Fruit fly (Drosophila melanogaster): ENCODE data around the gene Smox.

Smox gene

DNA sequence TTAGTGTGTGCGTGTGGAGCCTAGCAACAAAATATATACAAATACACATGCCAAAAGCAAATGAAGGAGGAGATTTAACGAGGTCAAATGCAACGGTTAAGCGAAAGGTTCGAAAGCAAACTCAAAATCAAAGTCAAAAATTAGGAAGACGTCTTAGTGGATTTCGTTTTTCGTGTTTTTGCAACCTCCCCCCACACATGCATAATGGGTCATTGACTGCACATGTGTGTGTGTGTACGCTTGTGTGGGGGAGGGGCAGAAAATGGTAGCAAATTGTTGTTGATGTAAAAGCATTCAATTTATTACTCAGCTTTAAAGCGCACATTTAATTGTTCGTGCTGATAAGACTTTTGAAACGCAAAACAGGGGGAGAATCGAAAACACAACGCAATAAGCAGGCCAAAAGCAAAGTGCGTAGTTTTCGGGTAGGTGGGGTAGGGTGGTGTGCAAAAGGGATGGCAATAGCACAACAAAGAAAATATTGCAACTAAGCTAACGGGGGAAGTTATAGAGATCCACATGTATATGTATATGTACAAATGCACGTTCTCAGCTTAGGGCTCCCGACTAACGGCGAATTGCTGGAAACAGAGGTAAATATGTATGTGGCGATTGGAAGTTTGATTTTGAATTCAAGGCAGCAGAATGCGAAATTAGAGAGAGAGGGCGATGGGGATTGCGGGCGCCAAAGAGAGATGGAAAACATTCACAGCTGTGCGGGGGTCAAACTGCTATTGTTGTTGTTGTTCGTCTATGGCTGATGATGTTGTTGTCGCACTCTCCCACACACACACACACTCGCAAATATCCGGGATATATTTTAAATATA lies 49.0 kb downstream of the Smox start (continued):
- TF ChIP-seq CG6808 (GFP tag; optimal IDR thresholded peaks at IDR 0.05) (no peak), salr (GFP tag; optimal IDR thresholded peaks at IDR 0.05) (no peak), CG10631 (GFP tag; optimal IDR thresholded peaks at IDR 0.05) (no peak), Smox (GFP tag; optimal IDR thresholded peaks at IDR 0.05) (peak; percentile 45), CG8319 (GFP tag; optimal IDR thresholded peaks at IDR 0.05) (no peak), Ets96B (tag; optimal IDR thresholded peaks at IDR 0.05) (no peak), CG11294 (GFP tag; IDR thresholded peaks at IDR 0.05) (no peak), CG31627 (GFP tag; optimal IDR thresholded peaks at IDR 0.05) (no peak), CG6163 (GFP tag; IDR thresholded peaks at IDR 0.05) (0 out of 3 replicates have a peak, but pooled peaks have one; percentile 17), CG34406 (GFP tag; optimal IDR thresholded peaks at IDR 0.05) (no peak), CG11762 (GFP tag; optimal IDR thresholded peaks at IDR 0.05; ENCODE audit: insufficient read depth) (no peak), acj6 (GFP tag; optimal IDR thresholded peaks at IDR 0.05) (no peak), CG8119 (GFP tag; IDR thresholded peaks at IDR 0.05) (no peak), CG7368 (GFP tag; optimal IDR thresholded peaks at IDR 0.05) (no peak), CG1621 (tag; optimal IDR thresholded peaks at IDR 0.05) (no peak), CG6276 (GFP tag; optimal IDR thresholded peaks at IDR 0.05) (peak; percentile 30), CG32006 (GFP tag; optimal IDR thresholded peaks at IDR 0.05) (peak; percentile 16), CG11902 (GFP tag; optimal IDR thresholded peaks at IDR 0.05) (no peak), Lpt (GFP tag; optimal IDR thresholded peaks at IDR 0.05) (no peak), cyc (GFP tag; optimal IDR thresholded peaks at IDR 0.05) (no peak)

DNA sequence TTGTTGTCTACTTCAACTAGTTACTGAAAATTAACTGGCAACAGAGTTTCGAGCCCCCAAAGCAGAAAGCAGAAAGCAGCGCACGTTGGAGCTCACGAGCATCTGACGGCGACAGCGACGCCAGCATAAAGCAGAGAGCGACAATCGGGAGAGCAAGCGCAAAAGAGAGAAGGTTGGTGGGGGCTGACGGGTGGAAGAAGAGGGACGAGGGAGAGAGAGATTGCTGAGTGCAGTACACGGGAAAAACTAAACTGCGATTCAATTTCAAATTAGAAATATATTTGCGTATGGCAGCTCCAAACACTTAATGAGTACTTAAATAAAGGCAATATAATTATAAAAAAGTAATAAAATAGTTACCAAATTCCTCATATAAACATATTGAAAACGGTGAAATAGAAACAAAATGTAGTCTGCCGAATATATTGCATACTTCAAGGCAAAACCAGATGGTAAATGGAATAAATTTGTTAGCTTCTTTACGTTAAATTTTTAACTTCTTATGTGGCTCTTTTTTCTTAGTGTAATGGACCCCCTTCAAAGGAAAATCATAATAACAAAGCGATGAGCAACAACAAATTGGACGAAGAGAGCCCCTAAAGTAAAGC lies 49.9 kb downstream of the Smox start:
- peak; percentile 97 for TF ChIP-seq CG8119 (GFP tag; IDR thresholded peaks at IDR 0.05)
- TF ChIP-seq CG3919 (GFP tag; optimal IDR thresholded peaks at IDR 0.05): peak; percentile 95
- peak; percentile 95 for TF ChIP-seq CG16779 (tag; optimal IDR thresholded peaks at IDR 0.05)
- peak; percentile 99 for TF ChIP-seq Eip78C (GFP tag)
- peak; percentile 95 for TF ChIP-seq CG6792 (GFP tag; optimal IDR thresholded peaks at IDR 0.05)
- peak; percentile 96 for TF ChIP-seq CG10631 (GFP tag; optimal IDR thresholded peaks at IDR 0.05)
- TF ChIP-seq spab (GFP tag; optimal IDR thresholded peaks at IDR 0.05): peak; percentile 95
- peak; percentile 93 for TF ChIP-seq CG7368 (GFP tag; optimal IDR thresholded peaks at IDR 0.05)
- TF ChIP-seq Eip75B (GFP tag; optimal IDR thresholded peaks at IDR 0.05): peak; percentile 95
- peak; percentile 68 for TF ChIP-seq fd85E (GFP tag; optimal IDR thresholded peaks at IDR 0.05)
- peak; percentile 93 for TF ChIP-seq CG11762 (GFP tag; optimal IDR thresholded peaks at IDR 0.05; ENCODE audit: insufficient read depth)
- peak; percentile 91 for TF ChIP-seq CG6854 (GFP tag; optimal IDR thresholded peaks at IDR 0.05)
- TF ChIP-seq Hr38 (GFP tag; optimal IDR thresholded peaks at IDR 0.05): no peak
- TF ChIP-seq CG11294 (GFP tag; IDR thresholded peaks at IDR 0.05): peak; percentile 89; the same call in 1 of the 2 replicates
- TF ChIP-seq lz (GFP tag; optimal IDR thresholded peaks at IDR 0.05): peak; percentile 95
- peak; percentile 96 to 97 for TF ChIP-seq ss (GFP tag; optimal IDR thresholded peaks at IDR 0.05)
- TF ChIP-seq dac (GFP tag; optimal IDR thresholded peaks at IDR 0.05): peak; percentile 89
- TF ChIP-seq CG6163 (GFP tag; IDR thresholded peaks at IDR 0.05): peak; percentile 93
- TF ChIP-seq Ets21C (GFP tag; optimal IDR thresholded peaks at IDR 0.05): peak; percentile 83
- TF ChIP-seq CG32006 (GFP tag; optimal IDR thresholded peaks at IDR 0.05): peak; percentile 97
- TF ChIP-seq esn (GFP tag; optimal IDR thresholded peaks at IDR 0.05): peak; percentile 96
- peak; percentile 96 for TF ChIP-seq Gug (GFP tag; IDR thresholded peaks at IDR 0.05)
- peak; percentile 87 to 95 for TF ChIP-seq salr (GFP tag; optimal IDR thresholded peaks at IDR 0.05)
- peak; percentile 97 for TF ChIP-seq svp (GFP tag)
- peak; percentile 92 for TF ChIP-seq Sox102F (GFP tag; optimal IDR thresholded peaks at IDR 0.05)
- TF ChIP-seq vri (GFP tag; optimal IDR thresholded peaks at IDR 0.05): peak; percentile 85
- TF ChIP-seq Eip93F (GFP tag; optimal IDR thresholded peaks at IDR 0.05): peak; percentile 93
- TF ChIP-seq CG11902 (GFP tag; optimal IDR thresholded peaks at IDR 0.05): peak; percentile 87
- peak; percentile 94 for TF ChIP-seq CG4318 (GFP tag; optimal IDR thresholded peaks at IDR 0.05)
- peak; percentile 95 for TF ChIP-seq fd59A (GFP tag; optimal IDR thresholded peaks at IDR 0.05)
- peak; percentile 95 for TF ChIP-seq pdm3 (GFP tag; optimal IDR thresholded peaks at IDR 0.05)
- TF ChIP-seq Sox14 (GFP tag; optimal IDR thresholded peaks at IDR 0.05): peak; percentile 92
- peak; percentile 95 for TF ChIP-seq eg (GFP tag; IDR thresholded peaks at IDR 0.05)
- TF ChIP-seq Hr39 (GFP tag; optimal IDR thresholded peaks at IDR 0.05): peak; percentile 91
- peak; percentile 99 for TF ChIP-seq Smox (GFP tag; optimal IDR thresholded peaks at IDR 0.05)
- TF ChIP-seq dsx (GFP tag; optimal IDR thresholded peaks at IDR 0.05; ENCODE audit: poor library complexity, severe bottlenecking): peak; percentile 93
- TF ChIP-seq cyc (GFP tag; optimal IDR thresholded peaks at IDR 0.05): peak; percentile 92
- peak; percentile 95 for TF ChIP-seq Ets96B (tag; optimal IDR thresholded peaks at IDR 0.05)

Measured in whole organism, prepupa.